Worm (Caenorhabditis elegans) whole organism, L2 larva: ENCODE measurements around the gene aka-1.

Experiments used
- aly-2 ChIP-seq: fragments of 150-350 bp; optimal IDR thresholded peaks from 2 replicates; lab custom pipeline; 2014; ENCODE audit warnings: missing biosample characterization, missing genetic modification characterization
- ama-1 ChIP-seq: fragments of 150-350 bp; optimal IDR thresholded peaks from 2 replicates; lab custom pipeline; 2018; ENCODE audit warnings: inconsistent platforms
- elt-1 ChIP-seq: fragments of 150-350 bp; optimal IDR thresholded peaks from 2 replicates; lab custom pipeline; 2014; ENCODE audit warnings: missing biosample characterization, missing genetic modification characterization
- lin-11 ChIP-seq: fragments of 150-350 bp; sonication (generic microtip); optimal IDR thresholded peaks from 2 replicates; lab custom pipeline; 2014; ENCODE audit warnings: missing biosample characterization, missing genetic modification characterization, inconsistent platforms, mixed read lengths
- nhr-25 ChIP-seq: fragments of 150-350 bp; sonication (generic microtip); optimal IDR thresholded peaks from 3 replicates; lab custom pipeline; 2014; ENCODE audit warnings: missing biosample characterization, missing genetic modification characterization
- unc-62 ChIP-seq: fragments of 150-350 bp; optimal IDR thresholded peaks from 2 replicates; lab custom pipeline; 2014; ENCODE audit warnings: missing biosample characterization, missing genetic modification reagents, missing genetic modification characterization

DNA sequence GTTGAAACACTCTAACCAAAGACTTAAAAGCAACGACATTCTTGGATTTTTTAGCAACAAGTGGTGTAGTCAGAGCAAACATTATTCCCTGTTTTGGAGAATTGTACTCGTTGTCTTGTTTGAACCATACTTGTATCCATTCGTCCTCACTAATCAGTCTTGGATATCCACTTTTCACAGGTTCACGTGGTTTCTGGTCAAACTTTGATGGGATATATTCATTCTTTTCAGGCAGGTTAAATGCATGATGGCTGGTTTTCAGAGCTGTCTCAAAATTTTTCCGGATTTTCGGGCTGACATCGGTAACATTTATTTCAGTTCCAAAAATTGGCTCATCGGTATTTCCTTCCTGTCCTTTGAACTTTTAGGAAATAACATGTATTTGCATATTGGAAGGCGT lies 43.1 kb upstream of the aka-1 start:
- TF ChIP-seq nhr-25 (no peak), lin-11 (tag; lab: Kevin White, UChicago) (no peak), elt-1 (no peak), aly-2 (no peak), ama-1 (lab: Kevin White, UChicago) (no peak), unc-62 (GFP tag; lab: Kevin White, UChicago) (no peak)
